Worm (Caenorhabditis elegans): ENCODE data around the gene F43C11.7.

DNA sequence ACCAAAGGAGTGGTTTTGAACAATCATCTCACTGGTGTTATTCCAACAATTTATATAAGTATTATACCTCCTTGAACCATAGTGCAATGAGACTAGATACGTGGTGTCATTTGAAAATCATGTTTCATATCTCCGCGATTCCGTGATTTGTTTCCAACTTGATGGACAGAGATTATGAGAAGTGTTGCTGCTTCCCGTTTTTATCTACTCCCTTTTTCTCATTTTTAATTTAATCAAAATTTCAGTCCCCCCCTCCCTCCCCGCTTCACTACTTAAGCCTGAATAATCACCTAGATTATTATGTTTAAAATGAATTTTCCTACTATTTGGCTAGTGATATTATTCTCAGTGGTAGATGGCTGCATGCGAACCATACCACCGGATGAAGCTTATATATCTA lies 36.4 kb downstream of the F43C11.7 start, which contains the start of gene F16G10.3:
- TF ChIP-seq him-1 (tag; optimal IDR thresholded peaks at IDR 0.05): no peak
- TF ChIP-seq W03F9.2 (tag; optimal IDR thresholded peaks at IDR 0.05): no peak
